Worm (Caenorhabditis elegans): ENCODE measurements around the gene nep-2.

DNA sequence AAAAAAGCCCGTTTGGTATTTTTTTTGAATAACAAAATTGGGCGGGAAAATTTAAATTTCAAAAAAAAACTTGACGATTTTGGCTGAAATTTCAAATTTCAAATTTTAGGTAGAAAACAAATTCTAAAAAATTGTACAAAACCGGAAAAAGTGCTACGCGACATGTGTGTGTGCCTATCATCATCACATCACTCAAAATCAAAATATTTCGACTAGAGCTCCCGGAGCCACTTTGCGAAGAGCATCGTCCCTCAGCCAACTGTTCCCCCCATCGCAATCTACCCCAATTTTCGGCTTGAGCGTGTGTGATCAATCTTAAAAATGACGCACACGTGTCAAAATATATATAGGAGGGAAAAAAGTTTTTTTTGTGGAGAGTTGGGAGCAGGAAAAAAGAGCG is 1.2 kb upstream of the nep-2 start:
- TF ChIP-seq jun-1 (tag; optimal IDR thresholded peaks at IDR 0.05) (no peak), zag-1 (tag; optimal IDR thresholded peaks at IDR 0.05) (no peak)
